Fruit fly (Drosophila melanogaster) whole organism, pupa: Measurements from ENCODE around the gene CG17121.

ENCODE experiments used
- CG10348 ChIP-seq: fragments of 200-800 bp; sonication (Bioruptor generic); IDR thresholded peaks from 2 replicates; pipeline ENCODE4 v1.3.6; 2022; ENCODE audit warnings: missing biosample characterization, missing genetic modification characterization
- CG12605 ChIP-seq: fragments of 200-800 bp; sonication (Bioruptor generic); IDR thresholded peaks from 2 replicates; pipeline ENCODE4 v1.3.6; 2022; ENCODE audit warnings: missing biosample characterization, missing genetic modification characterization
- CG13204 ChIP-seq: fragments of 200-800 bp; sonication (Bioruptor generic); optimal IDR thresholded peaks from 2 replicates; lab custom pipeline; 2018; ENCODE audit warnings: missing biosample characterization, mild to moderate bottlenecking, missing genetic modification characterization, moderate library complexity
- CG14655 ChIP-seq: fragments of 200-800 bp; sonication (Bioruptor generic); optimal IDR thresholded peaks from 3 replicates; lab custom pipeline; 2017; ENCODE audit warnings: mild to moderate bottlenecking, missing biosample characterization, missing genetic modification reagents, missing genetic modification characterization
- CG15710 ChIP-seq: fragments of 200-800 bp; sonication (Bioruptor generic); optimal IDR thresholded peaks from 2 replicates; lab custom pipeline; 2018; ENCODE audit warnings: missing biosample characterization, mild to moderate bottlenecking, missing genetic modification characterization, moderate library complexity
- CG17806 ChIP-seq: fragments of 200-800 bp; sonication (Bioruptor generic); optimal IDR thresholded peaks from 2 replicates; lab custom pipeline; 2018; ENCODE audit warnings: missing biosample characterization, mild to moderate bottlenecking, missing genetic modification characterization, moderate library complexity
- CG32121 ChIP-seq: fragments of 200-800 bp; sonication (Bioruptor generic); IDR thresholded peaks from 2 replicates; pipeline ENCODE4 v1.3.6; 2022; ENCODE audit warnings: missing biosample characterization, missing genetic modification characterization
- CG34367 ChIP-seq: fragments of 200-800 bp; sonication (Bioruptor generic); optimal IDR thresholded peaks from 2 replicates; lab custom pipeline; 2018; ENCODE audit warnings: missing biosample characterization, mild to moderate bottlenecking, missing genetic modification characterization
- CG4496 ChIP-seq: fragments of 200-800 bp; sonication (Bioruptor generic); IDR thresholded peaks from 3 replicates; pipeline ENCODE4 v1.3.6; 2022; ENCODE audit warnings: missing biosample characterization, missing genetic modification characterization
- CG8159 ChIP-seq: fragments of 200-800 bp; sonication (Bioruptor generic); optimal IDR thresholded peaks from 3 replicates; lab custom pipeline; 2018; ENCODE audit warnings: missing biosample characterization, mild to moderate bottlenecking, missing genetic modification characterization, moderate library complexity
- CG8301 ChIP-seq: fragments of 200-800 bp; sonication (Bioruptor generic); optimal IDR thresholded peaks from 2 replicates; lab custom pipeline; 2018; ENCODE audit warnings: missing biosample characterization, mild to moderate bottlenecking, missing genetic modification characterization
- CG9948 ChIP-seq: fragments of 200-800 bp; sonication (Bioruptor generic); optimal IDR thresholded peaks from 2 replicates; lab custom pipeline; 2018; ENCODE audit warnings: missing biosample characterization, mild to moderate bottlenecking, missing genetic modification characterization, moderate library complexity
- D1 ChIP-seq: fragments of 200-800 bp; sonication (Bioruptor generic); optimal IDR thresholded peaks from 2 replicates; lab custom pipeline; 2018; ENCODE audit warnings: missing biosample characterization, mild to moderate bottlenecking, missing genetic modification characterization, moderate library complexity
- EcR ChIP-seq: fragments of 200-800 bp; sonication (Bioruptor generic); optimal IDR thresholded peaks from 3 replicates; lab custom pipeline; 2019; ENCODE audit warnings: missing biosample characterization, missing genetic modification characterization, mild to moderate bottlenecking, moderate library complexity, missing genetic modification reagents
- Ets98B ChIP-seq: fragments of 200-800 bp; sonication (Bioruptor generic); IDR thresholded peaks from 2 replicates; pipeline ENCODE4 v1.3.6; 2022; ENCODE audit warnings: missing biosample characterization, missing genetic modification characterization
- Pif1A ChIP-seq: fragments of 200-800 bp; sonication (Bioruptor generic); optimal IDR thresholded peaks from 3 replicates; lab custom pipeline; 2016; ENCODE audit warnings: missing biosample characterization, missing genetic modification characterization
- Pif1B ChIP-seq: fragments of 200-800 bp; sonication (Bioruptor generic); optimal IDR thresholded peaks from 3 replicates; lab custom pipeline; 2016; ENCODE audit warnings: missing biosample characterization, missing genetic modification characterization
- Snoo ChIP-seq: fragments of 200-800 bp; sonication (Bioruptor generic); optimal IDR thresholded peaks from 3 replicates; lab custom pipeline; 2017; ENCODE audit warnings: missing biosample characterization, mild to moderate bottlenecking, missing genetic modification characterization, inconsistent platforms
- fd96Ca ChIP-seq: fragments of 200-800 bp; sonication (Bioruptor generic); IDR thresholded peaks from 3 replicates; pipeline ENCODE4 v1.3.6; 2022; ENCODE audit warnings: missing biosample characterization, missing genetic modification characterization
- gl ChIP-seq: fragments of 200-800 bp; sonication (Bioruptor generic); optimal IDR thresholded peaks from 2 replicates; lab custom pipeline; 2018; ENCODE audit warnings: missing biosample characterization, mild to moderate bottlenecking, missing genetic modification characterization
- rn ChIP-seq: fragments of 200-800 bp; sonication (Bioruptor generic); IDR thresholded peaks from 2 replicates; pipeline ENCODE4 v1.3.6; 2022; ENCODE audit warnings: missing biosample characterization, missing genetic modification characterization

CG17121 gene

dm6 chr3R:23053936-23054335 is 5.9 kb upstream of the CG17121 start, which contains the start of gene p53:
p53 (minus strand) TSS chr3R:23054082.
- TF ChIP-seq rn (no peak), fd96Ca (GFP tag; lab: Robert Waterston, UW) (0 out of 3 replicates have a peak, but pooled peaks have one; percentile 20), D1 (tag; lab: Kevin White, UChicago) (no peak), Snoo (peak; percentile 71), CG8301 (tag; lab: Kevin White, UChicago) (no peak), CG34367 (tag; lab: Kevin White, UChicago) (peak; percentile 20), CG12605 (GFP tag; lab: Robert Waterston, UW) (no peak), gl (tag; lab: Kevin White, UChicago) (peak; percentile 11), CG15710 (tag; lab: Kevin White, UChicago) (peak; percentile 38), CG4496 (GFP tag; lab: Robert Waterston, UW) (peak; percentile 83), EcR (GFP tag; lab: Kevin White, UChicago) (no peak), CG17806 (tag; lab: Kevin White, UChicago) (peak; percentile 56), CG32121 (GFP tag; lab: Robert Waterston, UW) (peak; percentile 28; the same call in 1 of the 2 replicates), CG13204 (no peak), Pif1A (GFP tag; lab: Kevin White, UChicago) (no peak), Ets98B (peak; percentile 42)

- TF ChIP-seq fd96Ca (GFP tag; lab: Robert Waterston, UW) (no peak), CG15710 (tag; lab: Kevin White, UChicago) (no peak), Snoo (no peak), CG4496 (GFP tag; lab: Robert Waterston, UW) (no peak), rn (no peak), EcR (GFP tag; lab: Kevin White, UChicago) (no peak), Pif1B (GFP tag; lab: Kevin White, UChicago) (no peak), gl (tag; lab: Kevin White, UChicago) (no peak), CG14655 (no peak), CG17806 (tag; lab: Kevin White, UChicago) (no peak), CG8301 (tag; lab: Kevin White, UChicago) (no peak), CG9948 (no peak), CG10348 (GFP tag; lab: Robert Waterston, UW) (no peak), D1 (tag; lab: Kevin White, UChicago) (no peak), CG34367 (tag; lab: Kevin White, UChicago) (no peak)
These were observed 5.2 kb upstream of the CG17121 start for dm6 chr3R:23053135-23053730.

dm6 chr3R:23051639-23052125 is 3.7 kb upstream of the CG17121 start, which contains the start of gene Gr94a:
Gr94a (plus strand) TSS chr3R:23051689.
- TF ChIP-seq CG17806 (tag; lab: Kevin White, UChicago) (no peak), CG14655 (no peak), Pif1B (GFP tag; lab: Kevin White, UChicago) (no peak), CG10348 (GFP tag; lab: Robert Waterston, UW) (no peak), EcR (GFP tag; lab: Kevin White, UChicago) (no peak), CG8301 (tag; lab: Kevin White, UChicago) (no peak), CG8159 (no peak), rn (no peak), Pif1A (GFP tag; lab: Kevin White, UChicago) (no peak), CG9948 (no peak), CG15710 (tag; lab: Kevin White, UChicago) (no peak), CG12605 (GFP tag; lab: Robert Waterston, UW) (no peak), CG4496 (GFP tag; lab: Robert Waterston, UW) (no peak), CG32121 (GFP tag; lab: Robert Waterston, UW) (no peak), gl (tag; lab: Kevin White, UChicago) (no peak), CG13204 (no peak)

DNA sequence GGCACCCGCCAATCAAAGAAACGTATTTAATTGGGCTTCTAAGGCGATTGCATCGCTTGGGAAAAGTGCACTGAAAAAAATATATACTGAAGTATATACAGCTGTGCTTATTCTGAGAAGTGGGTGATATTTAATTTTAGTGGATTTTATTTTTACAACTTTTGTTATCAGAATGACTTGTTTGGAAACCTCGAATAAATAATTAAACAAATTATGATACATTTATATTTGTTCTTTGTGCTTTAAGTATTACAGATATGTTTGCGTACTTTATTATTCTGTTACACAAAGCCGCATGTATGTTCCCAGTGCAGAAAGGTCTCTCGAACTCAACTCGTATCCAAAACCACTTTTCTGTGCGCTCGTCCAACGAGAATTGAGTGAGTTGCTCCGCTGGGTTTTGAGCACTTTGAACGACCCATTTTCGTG is 690 bp upstream of the CG17121 start:
- TF ChIP-seq fd96Ca (GFP tag; lab: Robert Waterston, UW) (no peak; the same call in 2 of the 3 replicates), gl (tag; lab: Kevin White, UChicago) (no peak), CG10348 (GFP tag; lab: Robert Waterston, UW) (peak; percentile 52; the same call in 1 of the 2 replicates), CG34367 (tag; lab: Kevin White, UChicago) (peak; percentile 73), Pif1A (GFP tag; lab: Kevin White, UChicago) (peak; percentile 81), CG4496 (GFP tag; lab: Robert Waterston, UW) (peak; percentile 72), CG12605 (GFP tag; lab: Robert Waterston, UW) (peak; percentile 56; the same call in 1 of the 2 replicates), EcR (GFP tag; lab: Kevin White, UChicago) (no peak), rn (peak; percentile 43; the same call in 1 of the 2 replicates), CG8301 (tag; lab: Kevin White, UChicago) (peak; percentile 91), D1 (tag; lab: Kevin White, UChicago) (peak; percentile 63), Snoo (peak; percentile 85), CG9948 (peak; percentile 83), Pif1B (GFP tag; lab: Kevin White, UChicago) (peak; percentile 86), CG8159 (peak; percentile 88), CG15710 (tag; lab: Kevin White, UChicago) (peak; percentile 81), Ets98B (peak; percentile 72), CG13204 (no peak), CG14655 (peak; percentile 93), CG32121 (GFP tag; lab: Robert Waterston, UW) (peak; percentile 90), CG17806 (tag; lab: Kevin White, UChicago) (peak; percentile 77)

DNA sequence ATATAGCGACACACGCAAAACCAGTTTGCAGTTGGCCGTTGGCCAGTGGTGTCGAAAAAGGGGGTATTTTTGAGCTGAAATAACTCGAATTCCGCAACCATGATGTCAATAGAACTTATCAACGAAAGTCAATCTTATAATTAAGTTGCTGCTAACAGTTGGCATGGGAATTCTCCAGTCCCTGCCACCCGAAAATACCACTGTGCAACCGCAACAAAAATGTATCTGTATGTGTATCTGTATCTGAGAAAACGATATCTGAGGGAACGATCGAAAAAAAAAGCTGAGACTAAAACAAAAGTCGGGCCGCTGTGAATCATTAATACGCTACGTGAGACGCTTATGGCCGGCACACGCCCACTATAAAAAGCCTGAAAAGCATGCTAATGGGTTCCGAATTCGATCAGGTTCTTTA is 1.5 kb downstream of the CG17121 start:
- TF ChIP-seq CG17806 (tag; lab: Kevin White, UChicago) (peak; percentile 85), CG8159 (peak; percentile 86), gl (tag; lab: Kevin White, UChicago) (peak; percentile 74), EcR (GFP tag; lab: Kevin White, UChicago) (peak; percentile 71), CG34367 (tag; lab: Kevin White, UChicago) (peak; percentile 84), CG32121 (GFP tag; lab: Robert Waterston, UW) (peak; percentile 77), CG15710 (tag; lab: Kevin White, UChicago) (peak; percentile 90), Pif1B (GFP tag; lab: Kevin White, UChicago) (peak; percentile 90), Ets98B (peak; percentile 82), CG13204 (peak; percentile 73), CG9948 (peak; percentile 78), D1 (tag; lab: Kevin White, UChicago) (peak; percentile 43), CG14655 (peak; percentile 69), CG10348 (GFP tag; lab: Robert Waterston, UW) (peak; percentile 36; the same call in 1 of the 2 replicates), rn (peak; percentile 47; the same call in 1 of the 2 replicates), CG4496 (GFP tag; lab: Robert Waterston, UW) (peak; percentile 90), Pif1A (GFP tag; lab: Kevin White, UChicago) (peak; percentile 88), Snoo (peak; percentile 87), fd96Ca (GFP tag; lab: Robert Waterston, UW) (peak; percentile 89), CG8301 (tag; lab: Kevin White, UChicago) (peak; percentile 66), CG12605 (GFP tag; lab: Robert Waterston, UW) (no peak)
